Fruit fly (Drosophila melanogaster) ovary, adult (tissue): ENCODE measurements around the gene CG34288.

Experiments used
- CG17801 ChIP-seq: fragments of 200-800 bp; optimal IDR thresholded peaks from 2 replicates; lab custom pipeline; 2019; ENCODE audit warnings: missing biosample characterization, mild to moderate bottlenecking, missing genetic modification characterization, moderate library complexity; ENCODE audit not compliant: partially characterized antibody

CG34288 gene

DNA sequence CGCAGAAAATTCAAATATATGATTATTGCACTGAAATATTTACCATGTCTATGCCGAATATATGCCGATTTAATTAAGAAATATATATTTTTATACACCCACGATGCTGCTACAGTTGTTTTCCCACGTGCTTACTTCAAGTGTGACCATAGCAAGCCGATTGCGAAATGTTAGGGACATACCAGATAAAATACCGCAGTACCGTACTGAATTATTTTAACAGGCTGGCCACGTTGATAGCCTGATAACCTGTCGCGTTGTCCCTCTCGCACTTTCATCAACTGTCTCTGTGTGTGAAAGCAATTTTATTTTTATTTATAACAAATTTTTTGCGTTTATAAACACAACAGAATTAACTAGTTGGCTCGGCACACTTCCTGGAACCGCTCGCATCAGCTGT is 26.2 kb downstream of the CG34288 start, which contains the start of the genes Nop56 and mats:
Gene Nop56, minus strand, starts transcription at position 158 of the 400 bp plus-strand sequence.
Gene mats, plus strand, starts transcription at position 251 of the 400 bp plus-strand sequence.
- TF ChIP-seq CG17801 (GFP tag; lab: Kevin White, UChicago) = peak; percentile 59

DNA sequence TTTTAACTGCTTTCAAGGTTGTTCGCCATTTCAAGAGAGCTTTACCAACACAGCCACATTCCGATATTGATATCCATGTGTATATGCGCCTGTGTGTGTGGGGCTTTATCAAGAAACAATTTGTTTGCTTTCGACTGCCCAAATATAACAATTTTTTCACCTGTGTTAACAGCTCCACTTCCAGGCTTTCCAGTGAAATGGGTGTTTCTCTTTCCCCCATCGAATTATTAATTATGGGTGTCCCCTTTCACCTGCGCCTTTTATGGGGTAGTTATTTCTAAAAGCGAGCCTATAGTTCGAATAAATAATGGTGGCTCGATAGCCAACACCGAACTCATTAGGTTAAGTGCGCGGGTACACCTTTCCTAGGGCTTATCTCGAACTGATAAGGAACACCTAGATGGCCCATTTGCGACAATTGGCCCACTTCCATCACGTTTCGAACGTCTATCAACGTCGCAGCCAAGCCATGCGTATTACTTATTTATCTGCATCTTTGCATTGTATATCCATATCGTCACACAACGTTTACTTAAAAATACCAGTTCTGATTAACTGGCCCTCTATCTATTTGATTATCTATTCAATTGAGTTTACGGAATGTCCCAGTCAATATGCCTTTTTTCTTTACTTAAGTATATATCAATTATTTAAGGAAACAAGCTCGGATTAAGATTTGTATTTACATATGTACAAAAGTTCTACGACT is 35.0 kb downstream of the CG34288 start:
- TF ChIP-seq CG17801 (GFP tag; lab: Kevin White, UChicago) = no peak

DNA sequence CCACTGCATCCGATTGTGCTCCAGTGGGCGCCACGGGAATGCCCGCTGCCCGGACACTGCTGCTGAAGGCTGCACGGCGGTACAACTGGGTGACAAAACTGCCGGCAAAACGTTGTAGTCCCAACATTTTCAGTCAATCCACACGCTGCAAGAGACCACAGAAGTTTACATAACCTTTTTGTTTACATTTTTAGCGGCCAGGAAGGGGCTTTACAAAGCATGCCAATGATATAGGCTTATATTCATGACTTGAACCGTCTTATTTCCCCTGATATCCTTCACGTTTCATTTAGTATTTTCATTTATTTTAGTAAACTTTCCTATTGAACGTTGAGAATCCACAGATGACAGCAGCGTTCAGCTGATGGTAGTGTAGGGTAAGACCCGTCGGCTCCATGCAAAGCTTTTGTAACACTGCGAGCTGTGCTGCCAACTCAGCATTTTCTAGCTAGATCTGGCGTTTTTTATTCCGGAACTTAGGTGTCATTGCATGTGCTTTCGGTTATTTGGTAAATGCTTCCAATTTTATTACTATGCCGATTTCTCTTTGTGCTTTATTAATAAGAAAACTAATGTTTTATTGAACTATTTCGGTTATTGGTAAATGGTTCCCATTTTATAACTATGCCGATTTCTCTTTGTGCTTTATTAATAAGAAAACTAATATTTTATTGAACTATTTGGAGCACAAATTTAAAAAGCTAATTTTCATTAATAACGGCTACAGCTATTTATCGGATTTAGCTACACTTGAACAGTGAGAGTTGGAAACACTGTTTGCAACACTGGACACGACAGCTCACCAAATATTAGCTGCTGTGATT is 36.3 kb downstream of the CG34288 start, which contains the start of the genes CG13850 and lqfR:
Gene CG13850, minus strand, starts transcription at position 379 of the 824 bp plus-strand sequence.
Gene lqfR, plus strand, starts transcription at position 765 of the 824 bp plus-strand sequence.
- peak; percentile 50 for TF ChIP-seq CG17801 (GFP tag; lab: Kevin White, UChicago)

DNA sequence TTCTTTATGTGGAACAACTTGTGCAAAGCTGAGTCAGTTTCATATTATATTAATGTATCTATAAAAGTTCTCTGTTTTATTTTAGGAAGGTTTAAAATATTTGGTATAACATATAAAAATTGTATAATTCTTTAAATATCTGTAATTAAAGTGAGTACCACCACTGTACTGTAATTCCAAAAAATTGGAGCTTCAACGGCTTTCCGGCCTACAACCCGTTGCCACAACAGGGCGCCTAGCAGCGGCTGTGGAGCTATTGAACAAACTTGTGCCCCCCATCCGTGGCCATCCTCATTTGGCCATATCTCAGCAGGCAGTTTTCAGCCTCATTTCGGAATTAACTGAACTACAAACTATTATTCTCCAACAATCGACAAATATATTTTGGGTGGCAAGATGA is 41.4 kb downstream of the CG34288 start, which contains the start of gene CG13855:
Gene CG13855, plus strand, starts transcription at position 301 of the 400 bp plus-strand sequence.
- no peak for TF ChIP-seq CG17801 (GFP tag; lab: Kevin White, UChicago)

DNA sequence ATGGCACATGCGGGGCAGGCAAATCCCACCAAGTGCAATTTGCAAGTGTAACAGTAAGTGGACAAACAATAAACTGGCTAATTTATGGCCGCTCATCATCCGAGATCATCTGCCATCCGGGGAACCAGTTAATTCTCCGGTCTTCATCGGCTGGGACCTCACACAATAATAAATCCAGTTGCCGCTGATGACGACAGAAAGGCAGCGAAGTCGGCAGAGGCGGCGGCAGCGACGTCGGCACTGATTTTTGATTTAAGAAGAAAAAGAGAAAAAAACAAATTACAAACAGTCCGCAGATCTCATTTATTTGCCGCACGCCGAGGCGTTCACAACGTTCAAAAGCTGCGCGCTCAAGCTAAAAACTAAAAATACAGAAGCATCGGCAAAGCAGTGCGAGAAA is 44.7 kb downstream of the CG34288 start, which contains the start of gene CG13856:
Gene CG13856, plus strand, starts transcription at position 301 of the 400 bp plus-strand sequence.
- TF ChIP-seq CG17801 (GFP tag; lab: Kevin White, UChicago) = no peak

DNA sequence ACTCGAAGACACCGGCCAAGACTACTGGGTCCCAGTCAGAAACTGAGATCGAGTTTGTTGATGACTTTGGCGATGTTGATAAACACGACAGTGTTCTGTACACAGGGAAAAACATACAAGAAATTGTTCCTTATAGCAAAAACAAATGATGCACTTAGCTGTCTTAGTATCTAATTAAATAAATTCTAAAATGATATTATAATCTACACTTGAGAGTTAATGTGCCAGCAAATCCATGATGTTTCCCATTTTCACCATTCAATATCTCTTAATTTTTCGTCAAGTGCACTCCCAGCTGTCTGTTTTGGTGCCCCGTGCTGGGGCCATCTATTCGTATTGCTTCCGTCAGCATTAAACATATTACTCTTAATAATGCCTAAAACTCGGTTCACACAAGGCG is 46.8 kb downstream of the CG34288 start:
- no peak for TF ChIP-seq CG17801 (GFP tag; lab: Kevin White, UChicago)

DNA sequence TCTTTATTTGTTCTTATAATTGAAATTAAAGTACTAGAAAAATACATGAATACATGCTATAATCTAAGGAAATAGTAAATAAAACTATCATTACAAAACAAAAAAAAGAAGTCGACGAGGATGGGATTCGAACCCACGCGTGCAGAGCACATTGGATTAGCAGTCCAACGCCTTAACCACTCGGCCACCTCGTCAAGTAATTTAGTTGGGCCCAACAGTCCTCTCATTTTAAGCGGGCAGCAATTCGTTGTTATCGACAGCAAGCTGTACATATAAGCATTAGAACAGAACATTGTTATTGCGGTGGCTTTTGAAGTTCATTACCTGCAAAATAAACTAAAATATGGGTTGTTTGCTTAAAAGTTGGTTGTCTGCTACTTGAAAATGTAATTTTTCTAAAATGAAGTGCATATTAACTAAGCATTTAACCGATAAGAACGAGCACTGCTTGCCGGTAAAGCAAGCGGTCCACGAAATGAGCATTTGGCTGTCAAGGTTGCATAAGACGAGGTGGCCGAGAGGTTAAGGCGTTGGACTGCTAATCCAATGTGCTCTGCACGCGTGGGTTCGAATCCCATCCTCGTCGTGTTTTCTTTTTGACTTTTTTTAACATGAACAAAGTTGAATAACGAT is 49.9 kb downstream of the CG34288 start:
- no peak for TF ChIP-seq CG17801 (GFP tag; lab: Kevin White, UChicago)
